Worm (Caenorhabditis elegans): ENCODE measurements around the gene sdz-12.
A peak's percentile ranks its signal among the peaks of the same experiment; 100 is the strongest.

The sdz-12 gene

DNA sequence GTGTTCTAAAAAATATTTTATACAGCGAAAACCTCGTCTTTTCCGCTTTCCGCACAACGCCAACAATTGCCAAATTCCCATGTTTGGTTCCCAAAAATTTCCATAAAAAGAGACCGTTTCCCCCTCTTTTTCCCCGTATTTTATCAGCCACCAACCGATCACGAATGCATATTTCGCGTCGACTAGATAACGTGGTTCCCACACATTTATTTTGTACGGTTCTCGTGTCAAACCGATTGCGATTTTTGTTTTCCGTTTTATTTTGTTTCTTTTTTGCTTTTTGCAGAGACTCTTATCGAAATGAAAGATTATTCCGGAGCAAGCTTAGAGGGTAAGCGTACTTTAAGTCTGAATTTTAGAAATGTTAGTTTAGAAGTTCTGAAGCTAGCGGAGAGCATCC is 10.6 kb downstream of the sdz-12 start, which contains the start of gene C46E10.3:
C46E10.3 (plus strand) TSS at position 301 of the 400 bp plus-strand sequence.
- no peak for TF ChIP-seq D2030.7 (GFP tag; IDR thresholded peaks at IDR 0.05)
- TF ChIP-seq egrh-3 (GFP tag; IDR thresholded peaks at IDR 0.05) = no peak
- no peak for TF ChIP-seq snpc-1.1 (tag; optimal IDR thresholded peaks at IDR 0.05; ENCODE audit: insufficient read depth)
- no peak for TF ChIP-seq pbrm-1 (GFP tag; IDR thresholded peaks at IDR 0.05)
- no peak for TF ChIP-seq ztf-22 (GFP tag; optimal IDR thresholded peaks at IDR 0.05)

DNA sequence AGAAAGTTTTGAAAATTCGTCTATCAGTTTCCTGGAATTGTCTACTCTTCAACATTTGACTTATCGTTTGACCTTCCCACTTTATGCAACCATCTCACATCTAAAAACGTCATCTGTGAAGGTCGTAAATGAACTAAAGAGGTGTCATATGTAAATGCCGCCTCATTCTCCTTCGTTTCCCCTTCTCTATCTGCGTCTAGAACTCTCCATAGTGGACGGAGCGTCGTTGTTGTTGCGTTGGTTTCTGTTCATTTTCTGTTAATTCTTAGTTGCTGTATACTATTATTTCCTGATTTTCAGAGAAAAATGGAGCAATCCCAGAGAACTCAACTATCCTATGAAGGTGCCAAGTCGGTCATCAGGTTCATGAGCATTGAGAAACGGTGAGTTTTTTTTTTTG is 14.7 kb downstream of the sdz-12 start, which contains the start of gene fbxc-52:
fbxc-52 (plus strand) TSS at position 301 of the 400 bp plus-strand sequence.
- TF ChIP-seq Y79H2A.3 (GFP tag; conservative IDR thresholded peaks at IDR 0.05) (no peak), ztf-3 (GFP tag; optimal IDR thresholded peaks at IDR 0.05) (no peak), nfyb-1 (GFP tag; IDR thresholded peaks at IDR 0.05) (0 out of 2 replicates have a peak, but pooled peaks have one; percentile 11)

DNA sequence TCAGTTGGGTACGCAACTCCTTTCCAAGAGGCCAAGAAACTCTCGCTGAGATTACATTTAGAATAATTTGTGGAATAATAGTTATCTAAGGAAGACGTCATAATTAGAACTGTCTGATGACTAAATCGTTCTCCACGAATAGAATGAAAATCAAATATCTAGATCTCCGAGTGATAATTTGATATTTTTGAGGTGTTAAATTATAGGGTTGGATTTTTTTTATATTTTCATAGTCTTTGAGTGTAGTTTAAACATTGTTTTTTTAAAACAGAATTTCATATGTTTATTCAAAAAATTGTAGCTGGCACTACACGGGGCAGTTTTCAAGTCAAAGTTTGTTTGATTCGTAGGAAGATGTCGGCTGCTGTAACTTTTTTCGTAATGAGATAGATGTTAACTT is 15.2 kb downstream of the sdz-12 start, which contains the start of gene srh-99:
srh-99 (minus strand) TSS at position 101 of the 400 bp plus-strand sequence.
- TF ChIP-seq madf-3 (GFP tag; IDR thresholded peaks at IDR 0.05) (no peak), attf-3 (GFP tag; conservative IDR thresholded peaks at IDR 0.05) (no peak), ceh-40 (GFP tag; IDR thresholded peaks at IDR 0.05) (no peak), lin-35 (GFP tag; optimal IDR thresholded peaks at IDR 0.05) (no peak), hsf-1 (GFP tag; IDR thresholded peaks at IDR 0.05) (no peak), ets-4 (GFP tag; optimal IDR thresholded peaks at IDR 0.05) (no peak), lsl-1 (GFP tag; optimal IDR thresholded peaks at IDR 0.05) (no peak), Y95B8A.8 (GFP tag; IDR thresholded peaks at IDR 0.05) (no peak), Y79H2A.3 (GFP tag; conservative IDR thresholded peaks at IDR 0.05) (no peak), snpc-4 (GFP tag; optimal IDR thresholded peaks at IDR 0.05) (no peak), snpc-4 (tag; optimal IDR thresholded peaks at IDR 0.05) (no peak), dpff-1 (tag; optimal IDR thresholded peaks at IDR 0.05) (no peak), tlf-1 (GFP tag; optimal IDR thresholded peaks at IDR 0.05) (no peak), snpc-1.3 (tag; optimal IDR thresholded peaks at IDR 0.05; ENCODE audit: insufficient read depth) (no peak), madf-10 (tag; optimal IDR thresholded peaks at IDR 0.05) (no peak)

DNA sequence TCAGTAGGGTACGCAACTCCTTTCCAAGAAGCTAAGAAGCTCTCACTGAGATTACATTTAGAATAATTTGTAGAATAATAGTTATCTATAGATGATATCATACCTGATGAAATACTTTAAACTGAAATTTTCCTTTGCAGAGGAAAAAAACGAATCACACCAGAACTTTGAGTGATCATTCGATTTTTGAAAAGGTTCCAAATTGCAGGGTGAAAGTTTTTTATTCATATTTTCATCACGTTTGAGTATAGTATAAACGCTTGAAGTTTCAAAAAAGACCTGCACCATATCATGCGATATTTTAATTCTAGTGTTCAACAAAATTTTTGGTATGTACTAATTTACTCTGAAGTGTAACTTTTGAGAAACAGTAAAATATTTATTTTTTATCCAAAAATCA is 17.0 kb downstream of the sdz-12 start, which contains the start of gene srh-100:
srh-100 (minus strand) TSS at position 101 of the 400 bp plus-strand sequence.
- TF ChIP-seq nhr-120 (GFP tag; IDR thresholded peaks at IDR 0.05) (no peak), dpff-1 (tag; optimal IDR thresholded peaks at IDR 0.05) (no peak), egl-44 (GFP tag; IDR thresholded peaks at IDR 0.05) (no peak), ets-4 (GFP tag; optimal IDR thresholded peaks at IDR 0.05) (no peak), ceh-91 (GFP tag; IDR thresholded peaks at IDR 0.05) (no peak), K11D2.4 (GFP tag; IDR thresholded peaks at IDR 0.05) (no peak), ztf-18 (tag; optimal IDR thresholded peaks at IDR 0.05) (no peak), B0261.1 (tag; optimal IDR thresholded peaks at IDR 0.05) (no peak), Y53G8AR.9 (GFP tag; conservative IDR thresholded peaks at IDR 0.05) (no peak), nfya-1 (tag; optimal IDR thresholded peaks at IDR 0.05; ENCODE audit: borderline replicate concordance, insufficient read depth) (no peak), tlf-1 (GFP tag; optimal IDR thresholded peaks at IDR 0.05) (no peak), let-607 (tag; optimal IDR thresholded peaks at IDR 0.05) (no peak), unc-62 (GFP tag; optimal IDR thresholded peaks at IDR 0.05) (no peak), Y95B8A.8 (GFP tag; IDR thresholded peaks at IDR 0.05) (no peak), D2030.7 (GFP tag; IDR thresholded peaks at IDR 0.05) (no peak), tbp1 (GFP tag; optimal IDR thresholded peaks at IDR 0.05) (no peak), zfh-2 (GFP tag; conservative IDR thresholded peaks at IDR 0.05) (no peak), attf-6 (GFP tag; IDR thresholded peaks at IDR 0.05) (no peak), madf-10 (tag; optimal IDR thresholded peaks at IDR 0.05) (no peak)

All from whole organism, young adult.